Fruit fly (Drosophila melanogaster): ENCODE results near the gene CG6650.

Gene CG6650

DNA sequence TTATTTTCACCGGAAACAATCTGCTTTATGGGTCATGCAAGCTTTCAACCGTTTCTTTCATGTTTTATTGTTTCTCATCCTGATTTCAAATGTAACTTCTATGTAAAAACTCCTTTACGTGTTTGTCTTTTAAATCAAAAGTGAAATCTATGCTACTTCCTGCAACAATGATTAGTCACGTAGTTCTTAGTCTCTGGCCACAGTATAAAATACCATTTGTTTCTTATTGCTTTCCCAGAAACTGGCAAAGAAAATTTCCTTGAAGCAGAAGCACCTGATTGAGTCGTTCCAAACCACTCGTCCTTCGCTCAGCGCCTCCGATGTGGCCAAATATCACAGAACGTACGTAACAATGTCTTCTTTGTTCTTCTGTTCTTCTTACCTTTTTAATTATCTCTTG, 44.2 kb downstream of the CG6650 start, which contains the start of gene btl:
btl (plus strand) TSS at position 301 of the 400 bp plus-strand sequence.
- TF ChIP-seq CG17186 (GFP tag; optimal IDR thresholded peaks at IDR 0.05) (no peak), B-H1 (GFP tag; IDR thresholded peaks at IDR 0.05) (no peak)

DNA sequence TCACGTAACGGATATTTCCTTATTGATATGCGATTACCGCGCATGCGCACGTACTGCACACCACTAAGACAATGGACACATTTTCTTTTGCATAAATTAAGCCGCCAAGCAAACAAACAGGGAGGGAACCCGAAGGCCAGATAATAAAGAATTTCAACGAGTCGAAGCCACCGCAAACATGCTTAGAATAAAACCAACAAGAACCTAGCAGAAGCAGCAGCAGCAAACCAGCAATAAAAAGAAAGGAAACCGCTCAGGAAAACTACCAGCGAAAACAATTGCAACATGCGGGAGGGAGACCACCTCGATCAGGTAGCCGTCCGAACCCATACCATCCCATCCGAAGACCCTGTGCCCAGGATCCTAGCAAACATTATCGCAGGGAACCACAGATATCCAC, 45.3 kb downstream of the CG6650 start:
- no peak for TF ChIP-seq cas (GFP tag; IDR thresholded peaks at IDR 0.05)
- no peak for TF ChIP-seq CG14710 (tag; optimal IDR thresholded peaks at IDR 0.05)
- TF ChIP-seq pita (GFP tag; optimal IDR thresholded peaks at IDR 0.05), result no peak
- TF ChIP-seq bab2 (GFP tag; optimal IDR thresholded peaks at IDR 0.05), result no peak
- TF ChIP-seq Usf (GFP tag; optimal IDR thresholded peaks at IDR 0.05), result no peak
- TF ChIP-seq dmrt11E (tag; optimal IDR thresholded peaks at IDR 0.05), result no peak
- TF ChIP-seq CG10654 (GFP tag; optimal IDR thresholded peaks at IDR 0.05), result no peak
- TF ChIP-seq sc (optimal IDR thresholded peaks at IDR 0.05), result no peak
- no peak for TF ChIP-seq sc (GFP tag; optimal IDR thresholded peaks at IDR 0.05)
- no peak for TF ChIP-seq Doc2 (GFP tag; IDR thresholded peaks at IDR 0.05)
- no peak for TF ChIP-seq dmrt99B (tag; optimal IDR thresholded peaks at IDR 0.05)
- no peak for TF ChIP-seq repo (GFP tag; optimal IDR thresholded peaks at IDR 0.05)
- TF ChIP-seq CG32767 (GFP tag; IDR thresholded peaks at IDR 0.05), result no peak
- no peak for TF ChIP-seq caup (GFP tag; optimal IDR thresholded peaks at IDR 0.05; ENCODE audit: severe bottlenecking)
- peak; percentile 74 for TF ChIP-seq kni (GFP tag; optimal IDR thresholded peaks at IDR 0.05)
- peak; percentile 56 for TF ChIP-seq vvl (GFP tag; IDR thresholded peaks at IDR 0.05)
- no peak for TF ChIP-seq pfk (GFP tag; optimal IDR thresholded peaks at IDR 0.05)
- no peak for TF ChIP-seq BEAF-32 (GFP tag; optimal IDR thresholded peaks at IDR 0.05)
- peak; percentile 90 for TF ChIP-seq CG15479 (GFP tag; optimal IDR thresholded peaks at IDR 0.05)
- TF ChIP-seq D (optimal IDR thresholded peaks at IDR 0.05), result peak; percentile 29
- no peak for TF ChIP-seq D (GFP tag; optimal IDR thresholded peaks at IDR 0.05)
- no peak for TF ChIP-seq CG10959 (GFP tag; IDR thresholded peaks at IDR 0.05)
- TF ChIP-seq otp (GFP tag; IDR thresholded peaks at IDR 0.05), result no peak
- no peak for TF ChIP-seq CG4854 (GFP tag; optimal IDR thresholded peaks at IDR 0.05)
- TF ChIP-seq Bgb (GFP tag; IDR thresholded peaks at IDR 0.05; ENCODE audit: partially characterized antibody), result no peak
- no peak for TF ChIP-seq CG17361 (GFP tag; IDR thresholded peaks at IDR 0.05)
- TF ChIP-seq stwl (tag; optimal IDR thresholded peaks at IDR 0.05), result no peak
- 0 out of 3 replicates have a peak, but pooled peaks have one; percentile 15 for TF ChIP-seq CG3726 (GFP tag; IDR thresholded peaks at IDR 0.05)
- no peak for TF ChIP-seq CG12236 (GFP tag; optimal IDR thresholded peaks at IDR 0.05)
- TF ChIP-seq Rfx (GFP tag; IDR thresholded peaks at IDR 0.05), result no peak
- no peak for TF ChIP-seq grn (GFP tag; optimal IDR thresholded peaks at IDR 0.05)
- TF ChIP-seq prd (optimal IDR thresholded peaks at IDR 0.05), result no peak
- TF ChIP-seq prd (GFP tag; IDR thresholded peaks at IDR 0.05), result peak; percentile 7; the same call in 1 of the 3 replicates
- TF ChIP-seq CTCF (GFP tag; optimal IDR thresholded peaks at IDR 0.05), result no peak
- no peak for TF ChIP-seq C15 (GFP tag; IDR thresholded peaks at IDR 0.05)
- TF ChIP-seq ems (GFP tag; optimal IDR thresholded peaks at IDR 0.05), result no peak
- TF ChIP-seq Med (GFP tag), result no peak
- no peak for TF ChIP-seq Xrp1 (GFP tag; IDR thresholded peaks at IDR 0.05)
- no peak for TF ChIP-seq MTF-1 (GFP tag; optimal IDR thresholded peaks at IDR 0.05; ENCODE audit: borderline replicate concordance)
- no peak for TF ChIP-seq CG9932 (GFP tag; IDR thresholded peaks at IDR 0.05)
- TF ChIP-seq Elba2 (GFP tag; optimal IDR thresholded peaks at IDR 0.05), result peak; percentile 10
- no peak for TF ChIP-seq fru (optimal IDR thresholded peaks at IDR 0.05)
- TF ChIP-seq sna (GFP tag; IDR thresholded peaks at IDR 0.05; ENCODE audit: partially characterized antibody), result no peak
- TF ChIP-seq CG18011 (GFP tag; optimal IDR thresholded peaks at IDR 0.05), result no peak
- TF ChIP-seq tll (GFP tag; optimal IDR thresholded peaks at IDR 0.05), result peak in 1 of 2 experiments; percentile 75
- TF ChIP-seq cad (GFP tag; optimal IDR thresholded peaks at IDR 0.05), result peak; percentile 82
- TF ChIP-seq HLH54F (GFP tag; optimal IDR thresholded peaks at IDR 0.05), result no peak
- TF ChIP-seq CG13624 (GFP tag; optimal IDR thresholded peaks at IDR 0.05), result no peak
- TF ChIP-seq zen (tag; optimal IDR thresholded peaks at IDR 0.05), result peak; percentile 13

All from whole organism, embryonic.